Worm (Caenorhabditis elegans): ENCODE data around the gene str-225.

DNA sequence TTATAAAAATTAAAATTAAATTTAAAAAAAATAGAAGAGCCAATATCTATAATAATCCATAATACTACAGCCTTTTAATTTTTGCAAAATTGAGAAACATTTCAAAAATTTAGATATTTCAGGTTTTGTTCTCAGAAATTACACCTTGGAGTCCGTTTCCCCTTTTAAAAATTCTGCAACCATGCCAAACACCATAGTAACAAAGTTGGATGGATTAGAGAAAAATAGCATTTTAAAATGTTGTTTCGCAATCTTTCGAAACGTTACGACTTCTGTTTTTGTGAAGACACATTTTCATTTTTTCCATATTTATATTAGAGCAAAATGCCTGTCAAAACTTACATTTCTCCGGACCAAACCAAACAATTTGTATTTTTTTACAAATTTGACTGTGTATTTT is 17.3 kb downstream of the str-225 start, which contains the start of gene T24A6.7:
- TF ChIP-seq ama-1 (optimal IDR thresholded peaks at IDR 0.05): no peak
- TF ChIP-seq pes-1 (GFP tag; IDR thresholded peaks at IDR 0.05): no peak

All from whole organism, early embryonic.